Fruit fly (Drosophila melanogaster): ENCODE measurements around the gene CG6761.

Gene CG6761

dm6 chr3L:9692892-9693551 is 10.4 kb downstream of the CG6761 start (continued):
- TF ChIP-seq fru (optimal IDR thresholded peaks at IDR 0.05) = no peak
- peak; percentile 97 for TF ChIP-seq Side (GFP tag; optimal IDR thresholded peaks at IDR 0.05)
- peak; percentile 86 for TF ChIP-seq CG17568 (GFP tag; optimal IDR thresholded peaks at IDR 0.05)
- TF ChIP-seq HLH3B (GFP tag; IDR thresholded peaks at IDR 0.05) = peak; percentile 88; the same call in 1 of the 2 replicates
- TF ChIP-seq danr (GFP tag; IDR thresholded peaks at IDR 0.05) = peak; percentile 85
- TF ChIP-seq sr (GFP tag; IDR thresholded peaks at IDR 0.05) = peak; percentile 56; the same call in 1 of the 3 replicates
- TF ChIP-seq CG11696 (GFP tag; IDR thresholded peaks at IDR 0.05) = no peak
- TF ChIP-seq chn (GFP tag; optimal IDR thresholded peaks at IDR 0.05) = peak; percentile 96
- TF ChIP-seq abd-A (tag; optimal IDR thresholded peaks at IDR 0.05) = peak; percentile 59
- TF ChIP-seq dmrt11E (tag; optimal IDR thresholded peaks at IDR 0.05) = peak; percentile 88
- peak; percentile 88 for TF ChIP-seq ab (GFP tag; optimal IDR thresholded peaks at IDR 0.05)
- no peak for TF ChIP-seq z (GFP tag; IDR thresholded peaks at IDR 0.05)
- TF ChIP-seq CG7556 (GFP tag; optimal IDR thresholded peaks at IDR 0.05) = peak; percentile 99
- peak in 1 of 2 experiments; percentile 68 for TF ChIP-seq Trl (optimal IDR thresholded peaks at IDR 0.05)
- TF ChIP-seq Trl (GFP tag; optimal IDR thresholded peaks at IDR 0.05) = peak; percentile 95
- TF ChIP-seq Oaz (GFP tag; IDR thresholded peaks at IDR 0.05) = peak; percentile 82
- peak; percentile 92 for TF ChIP-seq CG3847 (GFP tag; IDR thresholded peaks at IDR 0.05)
- peak; percentile 85 for TF ChIP-seq Ada2b (GFP tag; IDR thresholded peaks at IDR 0.05)
- peak; percentile 68 for TF ChIP-seq Awh (GFP tag; IDR thresholded peaks at IDR 0.05)
- TF ChIP-seq CG2712 (tag; optimal IDR thresholded peaks at IDR 0.05) = peak; percentile 96
- peak; percentile 84 for TF ChIP-seq vvl (GFP tag; IDR thresholded peaks at IDR 0.05)
- TF ChIP-seq Fer1 (GFP tag; optimal IDR thresholded peaks at IDR 0.05) = peak; percentile 95
- peak; percentile 72 for TF ChIP-seq CG14050 (GFP tag; IDR thresholded peaks at IDR 0.05)
- TF ChIP-seq CG14667 (GFP tag; IDR thresholded peaks at IDR 0.05) = peak; percentile 79
- TF ChIP-seq Hr39 (optimal IDR thresholded peaks at IDR 0.05) = no peak
- TF ChIP-seq wdn (GFP tag; IDR thresholded peaks at IDR 0.05) = peak; percentile 87
- TF ChIP-seq Nf-YC (tag; optimal IDR thresholded peaks at IDR 0.05) = peak; percentile 87
- TF ChIP-seq sd (tag; optimal IDR thresholded peaks at IDR 0.05) = peak; percentile 76
- TF ChIP-seq Opbp (GFP tag; IDR thresholded peaks at IDR 0.05; ENCODE audit: partially characterized antibody) = no peak
- TF ChIP-seq CG6683 (GFP tag; optimal IDR thresholded peaks at IDR 0.05) = peak; percentile 91
- TF ChIP-seq Rfx (GFP tag; IDR thresholded peaks at IDR 0.05) = peak; percentile 90
- TF ChIP-seq Dad (GFP tag; optimal IDR thresholded peaks at IDR 0.05) = peak; percentile 97
- TF ChIP-seq CG10147 (GFP tag; optimal IDR thresholded peaks at IDR 0.05) = peak; percentile 97
- peak; percentile 86 for TF ChIP-seq CG4730 (GFP tag; IDR thresholded peaks at IDR 0.05)
- peak; percentile 93 for TF ChIP-seq fd3F (GFP tag; optimal IDR thresholded peaks at IDR 0.05)
- peak; percentile 86 for TF ChIP-seq CG1603 (tag; optimal IDR thresholded peaks at IDR 0.05)
- TF ChIP-seq unc-4 (GFP tag; IDR thresholded peaks at IDR 0.05; ENCODE audit: partially characterized antibody) = no peak; the same call in 1 of the 2 replicates
- TF ChIP-seq PHDP (tag; optimal IDR thresholded peaks at IDR 0.05) = peak; percentile 93
- TF ChIP-seq trh (GFP tag; optimal IDR thresholded peaks at IDR 0.05) = peak; percentile 89
- peak; percentile 84; the same call in 2 of the 3 replicates for TF ChIP-seq CG7357 (GFP tag; IDR thresholded peaks at IDR 0.05)
- TF ChIP-seq CG31388 (GFP tag; optimal IDR thresholded peaks at IDR 0.05) = peak; percentile 87
- TF ChIP-seq CG33213 (GFP tag; optimal IDR thresholded peaks at IDR 0.05) = peak; percentile 88
- TF ChIP-seq peb (GFP tag; IDR thresholded peaks at IDR 0.05) = peak; percentile 84
- no peak for TF ChIP-seq hkb (optimal IDR thresholded peaks at IDR 0.05)
- peak; percentile 92 for TF ChIP-seq hkb (GFP tag; IDR thresholded peaks at IDR 0.05)
- peak; percentile 97 for TF ChIP-seq CG10209 (GFP tag; optimal IDR thresholded peaks at IDR 0.05)
- TF ChIP-seq crol (GFP tag; IDR thresholded peaks at IDR 0.05) = no peak; the same call in 1 of the 2 replicates
- peak; percentile 81 for TF ChIP-seq Deaf1 (tag; optimal IDR thresholded peaks at IDR 0.05)
- peak; percentile 83 for TF ChIP-seq CG6254 (GFP tag; optimal IDR thresholded peaks at IDR 0.05)
- TF ChIP-seq bsh (GFP tag; optimal IDR thresholded peaks at IDR 0.05) = peak; percentile 86 to 90
- no peak for TF ChIP-seq CG13287 (GFP tag; IDR thresholded peaks at IDR 0.05; ENCODE audit: partially characterized antibody)
